Worm (Caenorhabditis elegans): ENCODE results near the gene ztf-18.

- TF ChIP-seq F49E8.2 (tag; optimal IDR thresholded peaks at IDR 0.05; ENCODE audit: borderline replicate concordance), result no peak
- no peak for TF ChIP-seq ztf-11 (tag; optimal IDR thresholded peaks at IDR 0.05)
- no peak for TF ChIP-seq nhr-11 (tag; optimal IDR thresholded peaks at IDR 0.05)
- no peak for TF ChIP-seq snpc-4 (tag; optimal IDR thresholded peaks at IDR 0.05)
- no peak for TF ChIP-seq lin-29 (GFP tag; IDR thresholded peaks at IDR 0.05)
- TF ChIP-seq fos-1 (tag; optimal IDR thresholded peaks at IDR 0.05), result no peak
- TF ChIP-seq pha-4 (GFP tag; IDR thresholded peaks at IDR 0.05), result no peak
- TF ChIP-seq pha-4 (tag; optimal IDR thresholded peaks at IDR 0.05), result no peak
- no peak for TF ChIP-seq jun-1 (tag; optimal IDR thresholded peaks at IDR 0.05)
- TF ChIP-seq gei-8 (GFP tag; optimal IDR thresholded peaks at IDR 0.05), result no peak
These were observed 35.6 kb downstream of the ztf-18 start, which contains the start of gene exos-4.2 for ce11 chrIII:859898-860297.
